Worm (Caenorhabditis elegans) whole organism, midembryonic: ENCODE measurements around the gene F14F3.5.

Experiments used
- T22C8.4 ChIP-seq: fragments of 200-800 bp; sonication (Bioruptor generic); IDR thresholded peaks from 2 replicates; pipeline ENCODE4 v1.3.6; 2022; ENCODE audit warnings: missing genetic modification characterization, missing compliant biosample characterization
- flt-1 ChIP-seq: fragments of 200-800 bp; sonication (Bioruptor generic); IDR thresholded peaks from 2 replicates; pipeline ENCODE4 v1.3.6; 2022; ENCODE audit warnings: missing genetic modification characterization, missing compliant biosample characterization
- ztf-29 ChIP-seq: fragments of 200-800 bp; sonication (Bioruptor generic); IDR thresholded peaks from 2 replicates; pipeline ENCODE4 v1.3.6; 2022; ENCODE audit warnings: missing genetic modification reagents, missing genetic modification characterization, missing compliant biosample characterization

- TF ChIP-seq ztf-29 (GFP tag; lab: Robert Waterston, UW) (no peak), flt-1 (no peak), T22C8.4 (no peak)
Observed at ce11 chrX:10569185-10569584, 40.2 kb upstream of the F14F3.5 start, which contains the start of gene bet-2.
